Fruit fly (Drosophila melanogaster): ENCODE measurements around the gene CG15812.

Gene CG15812

DNA sequence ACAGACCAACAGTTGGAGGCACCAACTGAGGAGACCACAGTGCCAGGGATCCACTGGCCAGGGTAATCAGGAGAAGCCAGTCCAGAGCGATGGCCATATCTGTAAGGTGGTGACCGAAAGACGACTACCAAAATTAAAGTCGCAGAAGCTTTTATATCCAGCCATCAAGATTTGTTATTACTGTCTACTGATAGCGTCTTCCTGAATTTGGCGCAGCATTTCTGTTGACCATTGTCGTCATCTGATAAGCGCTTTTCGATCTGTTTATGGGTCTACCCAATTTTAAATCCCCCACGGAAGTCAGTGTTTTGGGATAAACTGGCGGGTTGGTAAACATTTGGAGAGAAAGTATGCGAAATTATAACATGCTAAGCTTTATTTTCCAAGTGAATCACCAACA, 12.7 kb downstream of the CG15812 start, which contains the start of gene CG14963:
Gene CG14963 (minus strand): TSS at position 101 of the 400 bp plus-strand sequence.
- TF ChIP-seq CG13296 (GFP tag; optimal IDR thresholded peaks at IDR 0.05) (no peak), Dip2 (GFP tag; IDR thresholded peaks at IDR 0.05) (no peak)

DNA sequence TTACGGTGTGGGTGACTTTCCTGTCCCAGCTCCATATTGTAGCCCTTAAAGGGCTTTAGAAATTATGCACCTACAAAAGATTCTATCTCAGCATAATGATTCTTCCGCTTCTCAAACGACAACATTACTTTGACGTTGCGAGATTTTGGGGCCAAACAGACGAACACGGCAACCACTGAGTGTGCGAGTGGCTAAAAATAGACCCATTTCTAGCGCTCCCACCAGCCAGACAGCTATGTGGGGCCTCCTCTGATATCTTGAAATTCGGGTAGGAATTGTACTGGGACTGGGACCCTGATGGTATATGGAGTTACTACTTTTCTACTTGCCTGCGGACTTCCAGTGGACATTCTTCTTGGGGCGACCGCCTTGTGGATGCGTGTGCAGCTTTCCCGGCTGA, 18.1 kb downstream of the CG15812 start:
- no peak for TF ChIP-seq CG33557 (GFP tag; optimal IDR thresholded peaks at IDR 0.05)
- peak; percentile 92 for TF ChIP-seq kah (GFP tag; optimal IDR thresholded peaks at IDR 0.05)
- 0 out of 3 replicates have a peak, but pooled peaks have one; percentile 7 for TF ChIP-seq CG34422 (GFP tag; IDR thresholded peaks at IDR 0.05)

DNA sequence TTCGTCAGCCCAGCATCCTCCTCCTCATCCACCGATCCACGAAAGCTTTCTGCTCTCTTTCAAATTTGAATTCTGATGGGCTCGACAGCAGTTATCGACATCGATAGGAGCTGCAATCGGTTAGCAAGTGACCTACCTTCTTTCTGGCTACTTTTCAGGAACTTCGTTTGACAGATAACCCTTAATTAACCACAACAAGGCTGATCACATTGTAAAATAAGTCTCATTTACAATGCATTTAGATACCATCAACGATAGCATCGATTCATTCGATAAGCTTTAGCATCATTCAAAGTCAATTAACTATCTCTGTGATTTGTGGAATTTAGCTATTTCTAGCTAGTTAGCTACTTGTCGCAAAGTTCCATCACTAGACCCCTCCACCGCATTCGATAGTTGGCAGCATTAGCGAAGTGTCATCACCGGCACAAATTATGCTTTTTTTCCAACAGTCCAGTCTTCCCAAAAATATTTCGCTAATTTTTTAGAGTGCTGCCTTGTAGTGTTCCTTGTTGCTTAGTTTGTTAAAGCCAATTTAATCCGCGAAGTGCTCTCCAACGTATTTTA, 18.8 kb downstream of the CG15812 start, which contains the start of the genes MnM and Girdin:
Gene MnM (minus strand): TSS at position 51 of the 567 bp plus-strand sequence.
Gene Girdin (plus strand): TSS at position 401 of the 567 bp plus-strand sequence.
- no peak for TF ChIP-seq cato (GFP tag; optimal IDR thresholded peaks at IDR 0.05; ENCODE audit: borderline replicate concordance)
- no peak for TF ChIP-seq CG17568 (GFP tag; optimal IDR thresholded peaks at IDR 0.05)
- peak; percentile 94 for TF ChIP-seq Med (GFP tag)
- peak; percentile 22 for TF ChIP-seq Meics (GFP tag; optimal IDR thresholded peaks at IDR 0.05)
- peak; percentile 74 for TF ChIP-seq Bgb (GFP tag; IDR thresholded peaks at IDR 0.05; ENCODE audit: partially characterized antibody)
- no peak for TF ChIP-seq Adf1 (GFP tag; IDR thresholded peaks at IDR 0.05)
- TF ChIP-seq maf-S (GFP tag; optimal IDR thresholded peaks at IDR 0.05): peak; percentile 75
- TF ChIP-seq Asciz (GFP tag; optimal IDR thresholded peaks at IDR 0.05): no peak
- peak; percentile 44; the same call in 1 of the 2 replicates for TF ChIP-seq CG32772 (GFP tag; IDR thresholded peaks at IDR 0.05)
- TF ChIP-seq Vsx1 (GFP tag; optimal IDR thresholded peaks at IDR 0.05): no peak
- TF ChIP-seq Kr (GFP tag; optimal IDR thresholded peaks at IDR 0.05): no peak
- TF ChIP-seq wor (GFP tag; IDR thresholded peaks at IDR 0.05): peak; percentile 24; the same call in 1 of the 2 replicates
- no peak for TF ChIP-seq CG12071 (GFP tag; optimal IDR thresholded peaks at IDR 0.05)
- TF ChIP-seq CG7745 (tag; optimal IDR thresholded peaks at IDR 0.05): no peak
- peak; percentile 87 for TF ChIP-seq nmo (GFP tag; optimal IDR thresholded peaks at IDR 0.05)
- peak; percentile 74 for TF ChIP-seq grau (tag; optimal IDR thresholded peaks at IDR 0.05)
- TF ChIP-seq ab (GFP tag; optimal IDR thresholded peaks at IDR 0.05): peak; percentile 45
- no peak for TF ChIP-seq CG2678 (tag; optimal IDR thresholded peaks at IDR 0.05)
- no peak for TF ChIP-seq CG34422 (GFP tag; IDR thresholded peaks at IDR 0.05)
- TF ChIP-seq dm (GFP tag; optimal IDR thresholded peaks at IDR 0.05): peak; percentile 77
- peak; percentile 50 for TF ChIP-seq ems (GFP tag; optimal IDR thresholded peaks at IDR 0.05)
- TF ChIP-seq fd96Cb (tag; optimal IDR thresholded peaks at IDR 0.05): peak; percentile 16
- TF ChIP-seq CG7372 (GFP tag; IDR thresholded peaks at IDR 0.05): 0 out of 2 replicates have a peak, but pooled peaks have one; percentile 11
- TF ChIP-seq Lim3 (GFP tag; IDR thresholded peaks at IDR 0.05): no peak
- TF ChIP-seq Hmr (GFP tag; optimal IDR thresholded peaks at IDR 0.05): peak; percentile 59
- TF ChIP-seq CG7987 (GFP tag; optimal IDR thresholded peaks at IDR 0.05): no peak
- TF ChIP-seq CG32532 (GFP tag; IDR thresholded peaks at IDR 0.05): peak; percentile 53; the same call in 1 of the 2 replicates
- TF ChIP-seq ham (GFP tag; IDR thresholded peaks at IDR 0.05): no peak
- no peak; the same call in 1 of the 2 replicates for TF ChIP-seq HLH3B (GFP tag; IDR thresholded peaks at IDR 0.05)
- no peak for TF ChIP-seq CG2889 (GFP tag; IDR thresholded peaks at IDR 0.05)
- TF ChIP-seq CG12942 (GFP tag; optimal IDR thresholded peaks at IDR 0.05): peak; percentile 53
- TF ChIP-seq tx (GFP tag; optimal IDR thresholded peaks at IDR 0.05): peak; percentile 74
- no peak for TF ChIP-seq B-H2 (GFP tag; optimal IDR thresholded peaks at IDR 0.05)
- TF ChIP-seq dysf (GFP tag; IDR thresholded peaks at IDR 0.05): peak; percentile 64; the same call in 2 of the 3 replicates
- no peak for TF ChIP-seq croc (GFP tag; conservative IDR thresholded peaks at IDR 0.05)
- TF ChIP-seq fd3F (GFP tag; optimal IDR thresholded peaks at IDR 0.05): peak; percentile 43
- TF ChIP-seq ind (GFP tag; optimal IDR thresholded peaks at IDR 0.05): peak; percentile 76
- TF ChIP-seq CG13287 (GFP tag; IDR thresholded peaks at IDR 0.05; ENCODE audit: partially characterized antibody): peak; percentile 89
- TF ChIP-seq kay (GFP tag; optimal IDR thresholded peaks at IDR 0.05): peak; percentile 44
- no peak; the same call in 1 of the 2 replicates for TF ChIP-seq Atf6 (GFP tag; IDR thresholded peaks at IDR 0.05)
- TF ChIP-seq tna (GFP tag; IDR thresholded peaks at IDR 0.05; ENCODE audit: partially characterized antibody): peak; percentile 43; the same call in 1 of the 2 replicates
- TF ChIP-seq cas (GFP tag; IDR thresholded peaks at IDR 0.05): 0 out of 2 replicates have a peak, but pooled peaks have one; percentile 19
